Fruit fly (Drosophila melanogaster): ENCODE results near the gene CG17806.

CG17806 gene

dm6 chr3R:17810951-17811706 lies 8.1 kb upstream of the CG17806 start, which contains the start of the genes Alg1 and tinc (continued):
- TF ChIP-seq Drgx (GFP tag; IDR thresholded peaks at IDR 0.05) (peak; percentile 51; the same call in 1 of the 2 replicates), amos (GFP tag; IDR thresholded peaks at IDR 0.05; ENCODE audit: partially characterized antibody) (peak; percentile 47), ap (GFP tag; IDR thresholded peaks at IDR 0.05) (no peak), vvl (GFP tag; IDR thresholded peaks at IDR 0.05) (peak; percentile 84), fu2 (GFP tag; optimal IDR thresholded peaks at IDR 0.05) (no peak), jigr1 (GFP tag; IDR thresholded peaks at IDR 0.05) (no peak), bsh (GFP tag; optimal IDR thresholded peaks at IDR 0.05) (peak in 1 of 2 experiments; percentile 68), ssp (GFP tag; IDR thresholded peaks at IDR 0.05) (0 out of 2 replicates have a peak, but pooled peaks have one; percentile 27), CG13775 (GFP tag; optimal IDR thresholded peaks at IDR 0.05) (peak; percentile 56), sisA (GFP tag; IDR thresholded peaks at IDR 0.05) (no peak), CG4328 (GFP tag; optimal IDR thresholded peaks at IDR 0.05) (peak; percentile 60), Spps (tag; optimal IDR thresholded peaks at IDR 0.05) (peak; percentile 10), scrt (GFP tag; optimal IDR thresholded peaks at IDR 0.05) (peak; percentile 16), Dek (tag; optimal IDR thresholded peaks at IDR 0.05) (peak; percentile 56), CG4820 (GFP tag; optimal IDR thresholded peaks at IDR 0.05) (peak; percentile 23), CG15073 (GFP tag; optimal IDR thresholded peaks at IDR 0.05) (no peak), crp (GFP tag; optimal IDR thresholded peaks at IDR 0.05) (no peak), H2.0 (GFP tag; IDR thresholded peaks at IDR 0.05) (peak; percentile 42; the same call in 1 of the 2 replicates), Ssrp (tag; optimal IDR thresholded peaks at IDR 0.05) (peak; percentile 47), Poxn (GFP tag; IDR thresholded peaks at IDR 0.05) (0 out of 2 replicates have a peak, but pooled peaks have one; percentile 7), CG6254 (GFP tag; optimal IDR thresholded peaks at IDR 0.05) (no peak), CG1647 (GFP tag; optimal IDR thresholded peaks at IDR 0.05) (no peak), B-H1 (GFP tag; IDR thresholded peaks at IDR 0.05) (no peak), CG30020 (tag; optimal IDR thresholded peaks at IDR 0.05) (peak; percentile 66), Gug (GFP tag; IDR thresholded peaks at IDR 0.05) (no peak), Pdp1 (GFP tag; optimal IDR thresholded peaks at IDR 0.05) (peak in 1 of 2 experiments; percentile 53), tx (GFP tag; optimal IDR thresholded peaks at IDR 0.05) (peak; percentile 6), CG4707 (GFP tag; optimal IDR thresholded peaks at IDR 0.05) (no peak), mam (GFP tag; optimal IDR thresholded peaks at IDR 0.05) (peak; percentile 55), dmrt11E (tag; optimal IDR thresholded peaks at IDR 0.05) (peak; percentile 58), wdn (GFP tag; IDR thresholded peaks at IDR 0.05) (0 out of 2 replicates have a peak, but pooled peaks have one; percentile 32), ase (GFP tag; IDR thresholded peaks at IDR 0.05) (no peak), CG43689 (GFP tag; IDR thresholded peaks at IDR 0.05) (no peak), wor (GFP tag; IDR thresholded peaks at IDR 0.05) (no peak), run (tag; optimal IDR thresholded peaks at IDR 0.05) (peak; percentile 37), otp (GFP tag; IDR thresholded peaks at IDR 0.05) (no peak), CG14710 (tag; optimal IDR thresholded peaks at IDR 0.05) (peak; percentile 85), pzg (GFP tag; optimal IDR thresholded peaks at IDR 0.05) (peak; percentile 90), CG12659 (GFP tag; optimal IDR thresholded peaks at IDR 0.05) (peak; percentile 81), CG16813 (GFP tag; IDR thresholded peaks at IDR 0.05; ENCODE audit: partially characterized antibody) (0 out of 3 replicates have a peak, but pooled peaks have one; percentile 39), CG7987 (GFP tag; optimal IDR thresholded peaks at IDR 0.05) (no peak), CG17186 (GFP tag; optimal IDR thresholded peaks at IDR 0.05) (peak; percentile 26), CG5180 (GFP tag; optimal IDR thresholded peaks at IDR 0.05) (peak; percentile 4), tio (GFP tag; optimal IDR thresholded peaks at IDR 0.05) (no peak), CG7745 (tag; optimal IDR thresholded peaks at IDR 0.05) (no peak), Ptx1 (GFP tag; IDR thresholded peaks at IDR 0.05) (peak; percentile 58; the same call in 1 of the 2 replicates), da (GFP tag; optimal IDR thresholded peaks at IDR 0.05) (peak; percentile 1), CG2129 (GFP tag; IDR thresholded peaks at IDR 0.05; ENCODE audit: partially characterized antibody) (no peak)
